Fruit fly (Drosophila melanogaster): ENCODE data around the gene CG3726.
A peak's percentile ranks its signal among the peaks of the same experiment; 100 is the strongest.

Gene CG3726

DNA sequence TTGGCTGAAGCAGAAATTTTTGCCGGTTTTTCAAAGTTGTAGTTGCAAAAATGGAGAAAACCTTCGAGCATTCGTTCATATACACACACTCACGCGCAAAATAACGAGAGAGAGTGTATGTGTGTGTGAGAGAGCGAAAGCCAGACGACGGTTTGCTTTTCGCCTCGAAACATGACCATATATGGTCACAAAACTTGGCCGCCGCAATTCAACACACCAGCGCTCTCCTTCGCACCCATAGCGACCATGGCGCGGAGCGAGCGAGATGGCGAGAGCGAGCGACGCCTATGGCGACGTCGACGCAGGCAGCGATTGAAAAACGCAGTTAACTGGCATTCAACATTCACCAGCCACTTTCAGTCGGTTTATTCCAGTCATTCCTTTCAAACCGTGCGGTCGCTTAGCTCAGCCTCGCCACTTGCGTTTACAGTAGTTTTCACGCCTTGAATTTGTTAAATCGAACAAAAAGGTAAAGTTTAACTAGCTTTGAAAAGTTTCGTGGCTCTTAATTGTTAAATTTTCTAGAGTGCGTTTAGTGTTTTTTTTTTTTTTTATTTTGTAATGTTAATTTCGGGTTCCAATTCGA is 15.2 kb upstream of the CG3726 start (continued):
- TF ChIP-seq CG7368 (GFP tag; optimal IDR thresholded peaks at IDR 0.05) = peak; percentile 25
- TF ChIP-seq CG34406 (GFP tag; optimal IDR thresholded peaks at IDR 0.05) = peak; percentile 5
- peak; percentile 50 for TF ChIP-seq fkh (GFP tag; optimal IDR thresholded peaks at IDR 0.05)
- peak; percentile 43 for TF ChIP-seq CG1621 (tag; optimal IDR thresholded peaks at IDR 0.05)
- peak; percentile 4 for TF ChIP-seq svp (GFP tag)
- TF ChIP-seq CG6792 (GFP tag; optimal IDR thresholded peaks at IDR 0.05) = no peak
- TF ChIP-seq Eip78C (GFP tag) = peak; percentile 81
- no peak for TF ChIP-seq CG31627 (GFP tag; optimal IDR thresholded peaks at IDR 0.05)
- peak; percentile 41; the same call in 1 of the 2 replicates for TF ChIP-seq CG15336 (GFP tag; IDR thresholded peaks at IDR 0.05)
- TF ChIP-seq Gug (GFP tag; IDR thresholded peaks at IDR 0.05) = no peak
- no peak for TF ChIP-seq pdm3 (GFP tag; optimal IDR thresholded peaks at IDR 0.05)
- no peak for TF ChIP-seq CG8319 (GFP tag; optimal IDR thresholded peaks at IDR 0.05)
- TF ChIP-seq Sox14 (GFP tag; optimal IDR thresholded peaks at IDR 0.05) = peak; percentile 36
- peak; percentile 40 for TF ChIP-seq Eip75B (GFP tag; optimal IDR thresholded peaks at IDR 0.05)
- peak; percentile 29 for TF ChIP-seq topi (GFP tag; optimal IDR thresholded peaks at IDR 0.05)
- peak; percentile 20 for TF ChIP-seq CG8632 (GFP tag; optimal IDR thresholded peaks at IDR 0.05)
- no peak for TF ChIP-seq Hr38 (GFP tag; optimal IDR thresholded peaks at IDR 0.05)
- peak; percentile 76 to 81 for TF ChIP-seq ss (GFP tag; optimal IDR thresholded peaks at IDR 0.05)
- TF ChIP-seq CG6854 (GFP tag; optimal IDR thresholded peaks at IDR 0.05) = peak; percentile 74
- TF ChIP-seq Sox15 (GFP tag; optimal IDR thresholded peaks at IDR 0.05) = no peak
- TF ChIP-seq Lpt (GFP tag; optimal IDR thresholded peaks at IDR 0.05) = peak; percentile 12
- no peak for TF ChIP-seq fd85E (GFP tag; optimal IDR thresholded peaks at IDR 0.05)
- peak; percentile 36 for TF ChIP-seq dsx (GFP tag; optimal IDR thresholded peaks at IDR 0.05; ENCODE audit: poor library complexity, severe bottlenecking)
- TF ChIP-seq CG10631 (GFP tag; optimal IDR thresholded peaks at IDR 0.05) = no peak
- TF ChIP-seq CG3032 (tag; optimal IDR thresholded peaks at IDR 0.05) = no peak
- TF ChIP-seq eg (GFP tag; IDR thresholded peaks at IDR 0.05) = peak; percentile 27; the same call in 1 of the 3 replicates
- peak in 1 of 2 experiments; percentile 42 for TF ChIP-seq salr (GFP tag; optimal IDR thresholded peaks at IDR 0.05)
- TF ChIP-seq CG6163 (GFP tag; IDR thresholded peaks at IDR 0.05) = no peak; the same call in 2 of the 3 replicates
- TF ChIP-seq acj6 (GFP tag; optimal IDR thresholded peaks at IDR 0.05) = no peak
- peak; percentile 28 for TF ChIP-seq OdsH (GFP tag; optimal IDR thresholded peaks at IDR 0.05)
- TF ChIP-seq CG9139 (GFP tag; optimal IDR thresholded peaks at IDR 0.05) = peak; percentile 67
- no peak for TF ChIP-seq CG4318 (GFP tag; optimal IDR thresholded peaks at IDR 0.05)
- peak; percentile 14 for TF ChIP-seq Smox (GFP tag; optimal IDR thresholded peaks at IDR 0.05)
- TF ChIP-seq dac (GFP tag; optimal IDR thresholded peaks at IDR 0.05) = no peak

- TF ChIP-seq vri (GFP tag; optimal IDR thresholded peaks at IDR 0.05) (no peak), svp (GFP tag) (peak; percentile 68), CG6276 (GFP tag; optimal IDR thresholded peaks at IDR 0.05) (no peak)
These were observed 14.2 kb upstream of the CG3726 start for dm6 chrX:5902701-5903100.

- TF ChIP-seq acj6 (GFP tag; optimal IDR thresholded peaks at IDR 0.05) (no peak), Ets96B (tag; optimal IDR thresholded peaks at IDR 0.05) (no peak), vri (GFP tag; optimal IDR thresholded peaks at IDR 0.05) (peak; percentile 91), ss (GFP tag; optimal IDR thresholded peaks at IDR 0.05) (no peak), CG11762 (GFP tag; optimal IDR thresholded peaks at IDR 0.05; ENCODE audit: insufficient read depth) (no peak), Hr39 (GFP tag; optimal IDR thresholded peaks at IDR 0.05) (no peak), Eip93F (GFP tag; optimal IDR thresholded peaks at IDR 0.05) (no peak), CG8319 (GFP tag; optimal IDR thresholded peaks at IDR 0.05) (no peak), Ets21C (GFP tag; optimal IDR thresholded peaks at IDR 0.05) (no peak), eg (GFP tag; IDR thresholded peaks at IDR 0.05) (peak; percentile 5; the same call in 1 of the 3 replicates), CG16779 (tag; optimal IDR thresholded peaks at IDR 0.05) (no peak), svp (GFP tag) (peak; percentile 78), Eip75B (GFP tag; optimal IDR thresholded peaks at IDR 0.05) (no peak), CG6792 (GFP tag; optimal IDR thresholded peaks at IDR 0.05) (no peak), Lpt (GFP tag; optimal IDR thresholded peaks at IDR 0.05) (no peak), Hr38 (GFP tag; optimal IDR thresholded peaks at IDR 0.05) (no peak), CG6808 (GFP tag; optimal IDR thresholded peaks at IDR 0.05) (no peak), CG6163 (GFP tag; IDR thresholded peaks at IDR 0.05) (0 out of 3 replicates have a peak, but pooled peaks have one; percentile 38), CG9139 (GFP tag; optimal IDR thresholded peaks at IDR 0.05) (no peak), CG8119 (GFP tag; IDR thresholded peaks at IDR 0.05) (no peak), Eip78C (GFP tag) (peak; percentile 60)
These were observed 12.4 kb upstream of the CG3726 start for dm6 chrX:5904377-5905085.

All from whole organism, prepupa.